Worm (Caenorhabditis elegans): ENCODE data around the gene nemt-1.

DNA sequence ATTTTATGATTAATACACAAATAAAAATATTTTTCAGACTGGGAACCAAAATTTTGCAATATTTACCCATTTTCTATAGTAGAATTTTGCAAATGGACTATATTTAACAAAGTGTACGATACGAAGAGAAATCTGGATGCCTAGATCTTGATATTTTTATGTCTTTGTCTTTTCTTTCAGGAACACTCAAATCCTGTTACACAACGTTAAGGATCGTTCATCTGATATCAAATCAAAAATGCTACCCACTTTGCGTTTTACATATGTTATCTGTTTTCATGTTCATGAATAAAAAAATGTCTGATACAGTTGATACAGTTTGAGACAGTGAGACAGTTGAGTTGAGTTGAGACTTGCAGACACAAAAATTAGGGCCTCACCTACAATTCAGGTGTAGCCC, 23.0 kb downstream of the nemt-1 start, which contains the start of gene F49C12.1:
- TF ChIP-seq nhr-12 (tag; optimal IDR thresholded peaks at IDR 0.05) = no peak
- no peak for TF ChIP-seq ztf-11 (tag; optimal IDR thresholded peaks at IDR 0.05)
- TF ChIP-seq ceh-82 (tag; optimal IDR thresholded peaks at IDR 0.05) = no peak
- TF ChIP-seq lin-13 (GFP tag; optimal IDR thresholded peaks at IDR 0.05) = no peak
- TF ChIP-seq blmp-1 (tag; optimal IDR thresholded peaks at IDR 0.05; ENCODE audit: insufficient read depth) = no peak
- no peak for TF ChIP-seq F13H6.1 (tag; optimal IDR thresholded peaks at IDR 0.05)
- TF ChIP-seq gmeb-1 (tag; optimal IDR thresholded peaks at IDR 0.05) = no peak
- TF ChIP-seq snpc-4 (tag; optimal IDR thresholded peaks at IDR 0.05) = no peak
- no peak for TF ChIP-seq fos-1 (tag; optimal IDR thresholded peaks at IDR 0.05)

Measured in whole organism, L2 larva.